Fruit fly (Drosophila melanogaster) whole organism, embryonic: Measurements from ENCODE around the gene Or85a.

Experiments used
- Atf-2 ChIP-seq: fragments of 200-800 bp; sonication (Bioruptor generic); optimal IDR thresholded peaks from 2 replicates; lab custom pipeline; 2016; ENCODE audit warnings: missing biosample characterization, missing genetic modification characterization
- CG12391 ChIP-seq: fragments of 200-800 bp; sonication (Bioruptor generic); optimal IDR thresholded peaks from 3 replicates; lab custom pipeline; 2018; ENCODE audit warnings: missing biosample characterization, mild to moderate bottlenecking, missing genetic modification characterization, moderate library complexity
- CG9215 ChIP-seq: fragments of 200-800 bp; sonication (Bioruptor generic); IDR thresholded peaks from 2 replicates; pipeline ENCODE4 v1.3.6; 2022; ENCODE audit warnings: missing biosample characterization, missing genetic modification characterization
- p53 ChIP-seq: fragments of 200-800 bp; sonication (Bioruptor generic); optimal IDR thresholded peaks from 2 replicates; lab custom pipeline; 2016; ENCODE audit warnings: missing biosample characterization, missing genetic modification characterization

DNA sequence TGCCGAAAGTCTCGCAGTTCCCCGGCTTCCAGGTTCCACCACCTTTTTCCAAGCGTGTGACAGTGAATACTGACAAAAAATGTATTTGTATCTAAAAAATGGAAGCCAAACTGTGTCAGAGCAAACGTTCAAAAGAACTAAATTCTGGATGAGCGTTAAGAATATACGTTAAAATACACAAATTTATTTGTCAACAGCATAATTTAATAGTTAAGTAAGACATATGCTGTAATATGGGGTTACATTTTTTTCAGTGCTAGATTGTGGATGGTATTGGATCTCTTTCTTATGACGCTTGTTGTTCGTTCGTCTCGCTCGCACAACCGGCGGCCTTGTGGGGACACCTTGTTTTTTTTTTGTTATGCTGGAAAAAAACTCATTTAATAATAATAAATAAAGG, 34.0 kb downstream of the Or85a start:
- TF ChIP-seq CG12391 (tag; lab: Kevin White, UChicago) (peak; percentile 95), p53 (GFP tag; lab: Kevin White, UChicago) (peak; percentile 91), CG9215 (GFP tag; lab: Robert Waterston, UW) (peak; percentile 94), Atf-2 (GFP tag; lab: Kevin White, UChicago) (peak; percentile 94)
